Fruit fly (Drosophila melanogaster): ENCODE results near the gene CG5708.

The CG5708 gene

dm6 chr2L:10238726-10239652 lies 12.4 kb upstream of the CG5708 start, which contains the start of gene me31B (continued):
- TF ChIP-seq Bdp1 (GFP tag; optimal IDR thresholded peaks at IDR 0.05) (no peak), CG18599 (GFP tag; optimal IDR thresholded peaks at IDR 0.05) (no peak), CG12071 (GFP tag; optimal IDR thresholded peaks at IDR 0.05) (no peak), CG8290 (GFP tag; optimal IDR thresholded peaks at IDR 0.05) (no peak), CG8290 (tag; optimal IDR thresholded peaks at IDR 0.05) (peak in 1 of 2 experiments; percentile 41), CG8388 (GFP tag; optimal IDR thresholded peaks at IDR 0.05) (no peak), CG6272 (GFP tag; IDR thresholded peaks at IDR 0.05) (no peak), Awh (GFP tag; IDR thresholded peaks at IDR 0.05) (no peak), zf30C (GFP tag; optimal IDR thresholded peaks at IDR 0.05) (no peak), rib (GFP tag; IDR thresholded peaks at IDR 0.05) (no peak), CG30403 (GFP tag; optimal IDR thresholded peaks at IDR 0.05) (no peak), NFAT (GFP tag; IDR thresholded peaks at IDR 0.05) (no peak), nmo (GFP tag; optimal IDR thresholded peaks at IDR 0.05) (peak; percentile 61), Atf6 (GFP tag; IDR thresholded peaks at IDR 0.05) (no peak), CG17568 (GFP tag; optimal IDR thresholded peaks at IDR 0.05) (no peak), gsb (GFP tag; IDR thresholded peaks at IDR 0.05) (no peak), zen (tag; optimal IDR thresholded peaks at IDR 0.05) (no peak), CG6813 (GFP tag; optimal IDR thresholded peaks at IDR 0.05) (no peak), emc (GFP tag; optimal IDR thresholded peaks at IDR 0.05) (no peak), CG15269 (tag; optimal IDR thresholded peaks at IDR 0.05) (no peak), HLH54F (GFP tag; optimal IDR thresholded peaks at IDR 0.05) (no peak), dmrt11E (tag; optimal IDR thresholded peaks at IDR 0.05) (peak; percentile 14), org-1 (GFP tag; optimal IDR thresholded peaks at IDR 0.05) (no peak), CG4282 (GFP tag; optimal IDR thresholded peaks at IDR 0.05) (no peak), CG7271 (tag; optimal IDR thresholded peaks at IDR 0.05) (no peak), bbx (GFP tag; IDR thresholded peaks at IDR 0.05; ENCODE audit: partially characterized antibody) (no peak), dysf (GFP tag; IDR thresholded peaks at IDR 0.05) (no peak), CG6854 (GFP tag; optimal IDR thresholded peaks at IDR 0.05) (no peak), ssp (GFP tag; IDR thresholded peaks at IDR 0.05) (peak; percentile 88), vnd (GFP tag; IDR thresholded peaks at IDR 0.05; ENCODE audit: partially characterized antibody) (no peak), GATAe (GFP tag; conservative IDR thresholded peaks at IDR 0.05) (no peak), Lim3 (GFP tag; IDR thresholded peaks at IDR 0.05) (no peak), nerfin-2 (GFP tag; IDR thresholded peaks at IDR 0.05; ENCODE audit: partially characterized antibody) (no peak), CG7786 (GFP tag; optimal IDR thresholded peaks at IDR 0.05) (no peak), ab (GFP tag; optimal IDR thresholded peaks at IDR 0.05) (no peak), CG11085 (GFP tag; IDR thresholded peaks at IDR 0.05) (no peak), Dll (GFP tag; IDR thresholded peaks at IDR 0.05; ENCODE audit: partially characterized antibody) (no peak), fd102C (GFP tag; optimal IDR thresholded peaks at IDR 0.05) (no peak), her (GFP tag; optimal IDR thresholded peaks at IDR 0.05) (no peak), unc-4 (GFP tag; IDR thresholded peaks at IDR 0.05; ENCODE audit: partially characterized antibody) (no peak), CG15011 (GFP tag; optimal IDR thresholded peaks at IDR 0.05) (no peak), CG31365 (tag; optimal IDR thresholded peaks at IDR 0.05) (no peak), scrt (GFP tag; optimal IDR thresholded peaks at IDR 0.05) (no peak), sens-2 (GFP tag; IDR thresholded peaks at IDR 0.05) (no peak), B-H2 (GFP tag; optimal IDR thresholded peaks at IDR 0.05) (no peak), CG13775 (GFP tag; optimal IDR thresholded peaks at IDR 0.05) (no peak), gcm2 (GFP tag; optimal IDR thresholded peaks at IDR 0.05) (no peak), CG8281 (tag; optimal IDR thresholded peaks at IDR 0.05) (no peak), eyg (GFP tag; optimal IDR thresholded peaks at IDR 0.05) (no peak), Dad (GFP tag; optimal IDR thresholded peaks at IDR 0.05) (no peak)

Measured in whole organism, embryonic.